Worm (Caenorhabditis elegans): ENCODE data around the gene K01A11.1.

DNA sequence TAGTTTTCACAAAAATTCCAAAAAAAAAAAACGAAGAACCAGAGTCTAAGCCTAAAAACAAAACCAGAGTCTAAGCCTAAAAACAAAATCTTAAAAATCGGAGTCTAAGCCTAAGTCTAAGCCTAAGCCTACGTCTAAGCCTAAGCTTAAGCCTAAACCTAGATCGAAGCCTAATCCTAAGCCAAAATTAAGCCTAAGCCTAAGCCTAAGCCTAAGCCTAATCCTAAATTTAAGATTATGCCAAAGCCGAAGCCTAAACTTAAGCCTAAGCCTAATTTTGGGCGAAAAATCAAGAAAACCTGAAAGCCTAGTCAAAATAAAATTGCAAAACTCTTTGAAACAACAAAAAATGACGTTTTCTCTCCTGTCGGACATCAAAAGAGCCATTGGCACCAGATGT lies 46.1 kb upstream of the K01A11.1 start:
- no peak for TF ChIP-seq ztf-6 (GFP tag; IDR thresholded peaks at IDR 0.05)
- no peak for TF ChIP-seq nfya-1 (tag; optimal IDR thresholded peaks at IDR 0.05; ENCODE audit: borderline replicate concordance, insufficient read depth)
- no peak for TF ChIP-seq ets-4 (GFP tag; optimal IDR thresholded peaks at IDR 0.05)
- TF ChIP-seq hrde-1 (tag; optimal IDR thresholded peaks at IDR 0.05; ENCODE audit: borderline replicate concordance) = no peak
- TF ChIP-seq C06A6.2 (GFP tag; conservative IDR thresholded peaks at IDR 0.05) = no peak
- TF ChIP-seq unc-62 (GFP tag; optimal IDR thresholded peaks at IDR 0.05) = no peak
- no peak for TF ChIP-seq ceh-27 (GFP tag; optimal IDR thresholded peaks at IDR 0.05)
- no peak for TF ChIP-seq bed-2 (GFP tag; IDR thresholded peaks at IDR 0.05)
- no peak for TF ChIP-seq nhr-120 (GFP tag; IDR thresholded peaks at IDR 0.05)
